Worm (Caenorhabditis elegans): Measurements from ENCODE around the gene acc-1.

The acc-1 gene

DNA sequence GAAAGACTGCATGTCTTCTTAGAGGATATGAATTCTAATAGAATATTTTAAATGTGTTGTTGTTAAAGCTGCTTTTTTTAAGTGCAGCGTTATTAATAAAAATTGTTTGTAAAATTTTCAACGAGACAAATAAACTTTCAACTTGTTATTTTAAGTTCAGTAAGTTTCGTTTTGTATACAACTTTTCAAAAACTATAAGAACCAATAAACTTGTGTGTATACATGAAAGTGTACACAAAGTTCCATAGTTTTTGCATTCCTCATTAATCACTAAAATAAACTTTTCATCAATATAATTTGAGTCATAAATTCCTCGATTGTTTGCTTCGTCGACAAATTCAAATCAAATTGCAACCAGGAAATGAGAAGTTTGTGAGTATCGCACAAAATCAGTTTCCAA is 9.2 kb upstream of the acc-1 start, which contains the start of gene srm-3:
Gene srm-3, plus strand, starts transcription at position 301 of the 400 bp plus-strand sequence.
- no peak for TF ChIP-seq tbx-8 (GFP tag; optimal IDR thresholded peaks at IDR 0.05)
- TF ChIP-seq lin-13 (tag; optimal IDR thresholded peaks at IDR 0.05), result no peak
- TF ChIP-seq snpc-4 (tag; optimal IDR thresholded peaks at IDR 0.05), result no peak
- no peak for TF ChIP-seq elt-1 (tag; optimal IDR thresholded peaks at IDR 0.05; ENCODE audit: borderline replicate concordance, insufficient read depth)
- TF ChIP-seq ces-1 (GFP tag; optimal IDR thresholded peaks at IDR 0.05), result no peak
- TF ChIP-seq nhr-28 (tag; optimal IDR thresholded peaks at IDR 0.05), result no peak
- no peak for TF ChIP-seq M03D4.4 (tag; optimal IDR thresholded peaks at IDR 0.05)
- no peak for TF ChIP-seq mep-1 (tag; optimal IDR thresholded peaks at IDR 0.05)
- TF ChIP-seq nhr-12 (tag; optimal IDR thresholded peaks at IDR 0.05), result no peak
- no peak for TF ChIP-seq ztf-11 (tag; optimal IDR thresholded peaks at IDR 0.05)
- TF ChIP-seq mls-2 (tag; optimal IDR thresholded peaks at IDR 0.05), result no peak
- TF ChIP-seq sptf-1 (tag; optimal IDR thresholded peaks at IDR 0.05), result no peak

- no peak for TF ChIP-seq lin-32 (GFP tag; optimal IDR thresholded peaks at IDR 0.05)
- TF ChIP-seq blmp-1 (tag; optimal IDR thresholded peaks at IDR 0.05), result no peak
- no peak for TF ChIP-seq zip-8 (tag; optimal IDR thresholded peaks at IDR 0.05)
- no peak for TF ChIP-seq nhr-2 (tag; optimal IDR thresholded peaks at IDR 0.05)
- no peak for TF ChIP-seq ztf-11 (tag; optimal IDR thresholded peaks at IDR 0.05)
- no peak for TF ChIP-seq nhr-237 (tag; optimal IDR thresholded peaks at IDR 0.05)
- no peak for TF ChIP-seq drap-1 (GFP tag; optimal IDR thresholded peaks at IDR 0.05)
- TF ChIP-seq M03D4.4 (tag; optimal IDR thresholded peaks at IDR 0.05), result no peak
- TF ChIP-seq mep-1 (tag; optimal IDR thresholded peaks at IDR 0.05), result no peak
- no peak for TF ChIP-seq flh-1 (GFP tag; optimal IDR thresholded peaks at IDR 0.05)
- TF ChIP-seq unc-39 (tag; optimal IDR thresholded peaks at IDR 0.05), result no peak
- TF ChIP-seq mls-2 (tag; optimal IDR thresholded peaks at IDR 0.05), result no peak
- TF ChIP-seq lin-13 (tag; optimal IDR thresholded peaks at IDR 0.05), result no peak
- no peak for TF ChIP-seq sem-2 (GFP tag; optimal IDR thresholded peaks at IDR 0.05)
- TF ChIP-seq nhr-28 (tag; optimal IDR thresholded peaks at IDR 0.05), result no peak
- TF ChIP-seq mab-5 (tag; optimal IDR thresholded peaks at IDR 0.05), result no peak
Measured at ce11 chrIV:9651234-9651633, 6.6 kb upstream of the acc-1 start, which contains the start of gene chca-1. chca-1 (plus strand) TSS chrIV:9651394.

DNA sequence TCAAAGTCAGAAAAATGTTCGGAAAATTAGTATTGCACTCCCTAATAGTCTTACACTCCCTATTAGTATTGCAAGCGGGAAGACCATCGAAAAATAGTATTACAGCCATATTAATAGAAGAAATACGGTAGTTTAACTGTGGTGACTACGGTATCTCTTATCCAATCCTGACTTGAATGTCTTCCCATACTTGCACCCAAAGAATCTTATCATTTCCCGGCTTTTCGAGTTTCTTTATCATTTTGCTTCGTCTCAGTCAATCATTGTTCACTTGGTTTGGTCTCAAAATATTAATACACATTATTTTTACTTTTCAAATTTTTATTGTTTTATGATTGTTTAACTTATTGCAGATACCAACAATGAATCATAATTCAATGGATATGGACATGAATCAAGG is 4.7 kb upstream of the acc-1 start, which contains the start of gene F58G6.3:
Gene F58G6.3, plus strand, starts transcription at position 352 of the 400 bp plus-strand sequence.
- TF ChIP-seq elt-1 (tag; optimal IDR thresholded peaks at IDR 0.05; ENCODE audit: borderline replicate concordance, insufficient read depth), result no peak
- no peak for TF ChIP-seq lsy-2 (tag; optimal IDR thresholded peaks at IDR 0.05)
- no peak for TF ChIP-seq ces-1 (GFP tag; optimal IDR thresholded peaks at IDR 0.05)

DNA sequence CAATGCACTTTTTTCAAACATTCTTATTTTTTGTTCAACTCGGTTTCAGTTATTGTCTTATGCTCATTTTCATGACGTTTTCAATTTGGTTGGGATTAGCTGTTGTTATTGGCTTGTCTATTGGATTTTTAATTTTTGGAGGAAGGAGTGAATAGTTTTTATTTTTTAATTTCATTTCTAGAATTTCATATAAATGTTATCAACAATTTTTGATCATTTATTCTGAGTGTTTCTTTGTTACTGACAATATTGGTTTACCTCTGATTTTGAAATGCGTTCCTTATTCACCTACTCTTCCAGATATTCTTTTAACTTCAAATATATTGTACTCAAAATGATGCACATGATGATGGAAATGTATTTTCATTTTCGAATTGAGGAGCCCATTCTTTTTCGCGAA is 3.8 kb upstream of the acc-1 start, which contains the start of gene F58G6.7:
Gene F58G6.7, plus strand, starts transcription at position 301 of the 400 bp plus-strand sequence.
- TF ChIP-seq zip-8 (tag; optimal IDR thresholded peaks at IDR 0.05), result no peak
- TF ChIP-seq ztf-11 (tag; optimal IDR thresholded peaks at IDR 0.05), result no peak
- TF ChIP-seq mls-2 (tag; optimal IDR thresholded peaks at IDR 0.05), result no peak
- TF ChIP-seq elt-3 (tag; optimal IDR thresholded peaks at IDR 0.05), result no peak
- no peak for TF ChIP-seq cnd-1 (tag; optimal IDR thresholded peaks at IDR 0.05)
- TF ChIP-seq lsy-2 (tag; optimal IDR thresholded peaks at IDR 0.05), result no peak

DNA sequence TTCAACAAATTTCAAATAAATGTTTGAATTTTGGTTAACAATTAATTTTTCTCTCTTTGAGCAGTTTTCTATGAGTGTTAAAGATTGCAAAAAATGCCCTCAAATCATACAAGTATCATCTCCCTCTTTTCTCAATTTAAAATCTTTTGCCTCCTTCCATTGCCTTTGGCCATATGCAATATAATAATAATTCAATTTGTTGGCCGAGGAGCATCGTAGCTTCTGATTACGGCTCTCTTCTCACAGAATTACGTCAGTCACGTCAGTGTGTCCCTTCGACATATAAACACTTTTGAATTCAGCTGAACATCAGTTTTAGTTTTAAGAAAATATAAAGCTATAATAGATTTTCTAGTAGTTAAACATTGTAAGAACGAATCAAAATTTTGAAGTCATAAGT is 2.3 kb upstream of the acc-1 start:
- TF ChIP-seq ces-1 (GFP tag; optimal IDR thresholded peaks at IDR 0.05), result peak; percentile 92
- TF ChIP-seq ztf-11 (tag; optimal IDR thresholded peaks at IDR 0.05), result no peak

ce11 chrIV:9659999-9660398 is 2.1 kb downstream of the acc-1 start:
- TF ChIP-seq mab-5 (tag; optimal IDR thresholded peaks at IDR 0.05) (no peak), ces-1 (GFP tag; optimal IDR thresholded peaks at IDR 0.05) (peak; percentile 61)

DNA sequence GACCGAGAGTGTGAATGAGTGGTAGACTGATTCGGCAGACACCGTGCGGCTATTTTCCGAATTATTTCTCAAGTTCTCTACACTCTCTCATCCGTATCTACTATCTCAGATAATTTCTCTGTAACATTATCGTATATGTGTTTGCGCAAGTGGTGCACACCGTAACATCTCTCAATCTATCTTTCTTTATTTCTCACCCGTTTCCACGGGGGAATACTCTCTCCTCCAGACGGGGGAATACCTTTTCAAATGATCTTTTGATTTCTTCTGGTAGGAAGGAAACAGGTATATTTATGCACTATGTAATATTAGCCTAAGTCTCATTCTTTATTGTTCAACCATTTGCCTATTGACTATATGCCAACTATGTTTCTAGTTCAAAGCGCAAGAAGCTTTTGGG is 9.2 kb downstream of the acc-1 start:
- no peak for TF ChIP-seq snpc-4 (tag; optimal IDR thresholded peaks at IDR 0.05)
- no peak for TF ChIP-seq nhr-28 (tag; optimal IDR thresholded peaks at IDR 0.05)
- TF ChIP-seq zip-8 (tag; optimal IDR thresholded peaks at IDR 0.05), result no peak
- no peak for TF ChIP-seq unc-120 (tag; optimal IDR thresholded peaks at IDR 0.05; ENCODE audit: poor library complexity, severe bottlenecking)
- no peak for TF ChIP-seq ceh-43 (GFP tag; optimal IDR thresholded peaks at IDR 0.05)
- TF ChIP-seq ceh-39 (tag; optimal IDR thresholded peaks at IDR 0.05), result peak; percentile 24
- TF ChIP-seq mls-2 (tag; optimal IDR thresholded peaks at IDR 0.05), result no peak
- no peak for TF ChIP-seq ztf-11 (tag; optimal IDR thresholded peaks at IDR 0.05)
- no peak for TF ChIP-seq sptf-1 (tag; optimal IDR thresholded peaks at IDR 0.05)
- no peak for TF ChIP-seq drap-1 (GFP tag; optimal IDR thresholded peaks at IDR 0.05)
- no peak for TF ChIP-seq lin-32 (GFP tag; optimal IDR thresholded peaks at IDR 0.05)
- TF ChIP-seq blmp-1 (tag; optimal IDR thresholded peaks at IDR 0.05), result no peak
- no peak for TF ChIP-seq sem-2 (GFP tag; optimal IDR thresholded peaks at IDR 0.05)
- TF ChIP-seq nhr-2 (tag; optimal IDR thresholded peaks at IDR 0.05), result no peak
- peak; percentile 78 for TF ChIP-seq elt-1 (tag; optimal IDR thresholded peaks at IDR 0.05; ENCODE audit: borderline replicate concordance, insufficient read depth)
- no peak for TF ChIP-seq ham-2 (GFP tag; optimal IDR thresholded peaks at IDR 0.05)
- peak; percentile 4 for TF ChIP-seq elt-3 (tag; optimal IDR thresholded peaks at IDR 0.05)
- TF ChIP-seq unc-62 (GFP tag; optimal IDR thresholded peaks at IDR 0.05), result peak; percentile 40
- TF ChIP-seq tbx-8 (GFP tag; optimal IDR thresholded peaks at IDR 0.05), result no peak
- TF ChIP-seq hlh-1 (tag; optimal IDR thresholded peaks at IDR 0.05), result no peak
- no peak for TF ChIP-seq cnd-1 (tag; optimal IDR thresholded peaks at IDR 0.05)
- no peak for TF ChIP-seq unc-39 (tag; optimal IDR thresholded peaks at IDR 0.05)
- TF ChIP-seq lin-13 (tag; optimal IDR thresholded peaks at IDR 0.05), result no peak
- no peak for TF ChIP-seq nhr-12 (tag; optimal IDR thresholded peaks at IDR 0.05)
- TF ChIP-seq nhr-76 (tag; optimal IDR thresholded peaks at IDR 0.05), result no peak
- TF ChIP-seq lsy-2 (tag; optimal IDR thresholded peaks at IDR 0.05), result peak; percentile 27
- TF ChIP-seq nhr-237 (tag; optimal IDR thresholded peaks at IDR 0.05), result peak; percentile 53
- TF ChIP-seq flh-1 (GFP tag; optimal IDR thresholded peaks at IDR 0.05), result no peak
- peak; percentile 50 for TF ChIP-seq pha-4 (tag; optimal IDR thresholded peaks at IDR 0.05)
- TF ChIP-seq mep-1 (tag; optimal IDR thresholded peaks at IDR 0.05), result no peak
